Worm (Caenorhabditis elegans): ENCODE measurements around the gene K07B1.7.

Gene K07B1.7

ce11 chrV:9305116-9305515, 41.6 kb downstream of the K07B1.7 start, which contains the start of gene F44A2.3:
TSS of gene F44A2.3 (plus strand) at chrV:9305416.
- TF ChIP-seq blmp-1 (tag; optimal IDR thresholded peaks at IDR 0.05) (peak; percentile 26), efl-1 (optimal IDR thresholded peaks at IDR 0.05) (no peak), efl-1 (GFP tag; optimal IDR thresholded peaks at IDR 0.05 in 1 of 2) (peak in 1 of 2 experiments; percentile 29), nhr-237 (tag; optimal IDR thresholded peaks at IDR 0.05) (no peak)

- TF ChIP-seq grh-1 (GFP tag; IDR thresholded peaks at IDR 0.05) = no peak
- TF ChIP-seq ztf-4 (tag; optimal IDR thresholded peaks at IDR 0.05) = no peak
These were observed 43.7 kb downstream of the K07B1.7 start, which contains the start of gene nhr-39 for ce11 chrV:9303026-9303425. TSS of gene nhr-39 (plus strand) at chrV:9303326.

- no peak for TF ChIP-seq ceh-8 (GFP tag; optimal IDR thresholded peaks at IDR 0.05)
- no peak for TF ChIP-seq dpl-1 (GFP tag; optimal IDR thresholded peaks at IDR 0.05)
- TF ChIP-seq snpc-4 (tag; optimal IDR thresholded peaks at IDR 0.05) = no peak
- no peak for TF ChIP-seq hlh-4 (tag; optimal IDR thresholded peaks at IDR 0.05)
- no peak for TF ChIP-seq unc-130 (tag; optimal IDR thresholded peaks at IDR 0.05)
- TF ChIP-seq snu-23 (GFP tag; optimal IDR thresholded peaks at IDR 0.05) = no peak
- no peak for TF ChIP-seq unc-30 (tag; optimal IDR thresholded peaks at IDR 0.05)
- no peak for TF ChIP-seq Y116A8C.19 (tag; optimal IDR thresholded peaks at IDR 0.05; ENCODE audit: borderline replicate concordance)
- TF ChIP-seq lin-35 (GFP tag; optimal IDR thresholded peaks at IDR 0.05) = no peak
These were observed 49.4 kb downstream of the K07B1.7 start, which contains the start of gene F44A2.5 for ce11 chrV:9297332-9297731. TSS of gene F44A2.5 (plus strand) at chrV:9297632.

- no peak for TF ChIP-seq aha-1 (tag; optimal IDR thresholded peaks at IDR 0.05)
- TF ChIP-seq lir-3 (tag; optimal IDR thresholded peaks at IDR 0.05; ENCODE audit: poor library complexity) = no peak
- TF ChIP-seq ceh-88 (GFP tag; IDR thresholded peaks at IDR 0.05) = no peak
- no peak for TF ChIP-seq dpl-1 (GFP tag; optimal IDR thresholded peaks at IDR 0.05)
- peak; percentile 15 for TF ChIP-seq lin-14 (GFP tag; optimal IDR thresholded peaks at IDR 0.05)
- no peak for TF ChIP-seq C16A3.4 (tag; optimal IDR thresholded peaks at IDR 0.05)
- TF ChIP-seq dsc-1 (tag; optimal IDR thresholded peaks at IDR 0.05) = peak; percentile 25
These were observed 51.2 kb downstream of the K07B1.7 start for ce11 chrV:9295581-9295980.

Measured in whole organism, L1 larva.